Worm (Caenorhabditis elegans) whole organism, L4 larva: ENCODE measurements around the gene sre-34.
A peak's percentile ranks its signal among the peaks of the same experiment; 100 is the strongest.

Experiments
- D1046.2 ChIP-seq: fragments of 200-800 bp; sonication (Bioruptor generic); IDR thresholded peaks from 2 replicates; pipeline ENCODE4 v1.3.6; 2022; ENCODE audit warnings: missing genetic modification characterization, missing compliant biosample characterization
- F10B5.3 ChIP-seq: sonication (generic microtip); optimal IDR thresholded peaks from 2 replicates; lab custom pipeline; 2016; ENCODE audit warnings: mild to moderate bottlenecking, missing genetic modification characterization, missing compliant biosample characterization
- R02D3.7 ChIP-seq: fragments of 150-350 bp; sonication (generic microtip); optimal IDR thresholded peaks from 3 replicates; lab custom pipeline; 2014; ENCODE audit warnings: missing biosample characterization, missing genetic modification characterization
- T20F7.1 ChIP-seq: fragments of 200-800 bp; sonication (Bioruptor generic); optimal IDR thresholded peaks from 2 replicates; lab custom pipeline; 2018; ENCODE audit warnings: mild to moderate bottlenecking, missing genetic modification characterization, missing compliant biosample characterization
- Y48G9A.11 ChIP-seq: fragments of 200-800 bp; sonication (Bioruptor generic); IDR thresholded peaks from 2 replicates; pipeline ENCODE4 v1.3.6; 2022; ENCODE audit warnings: missing genetic modification reagents, missing genetic modification characterization, missing compliant biosample characterization
- ZK337.2 ChIP-seq: fragments of 200-800 bp; sonication (Bioruptor generic); IDR thresholded peaks from 2 replicates; pipeline ENCODE4 v1.3.6; 2022; ENCODE audit warnings: missing genetic modification reagents, missing genetic modification characterization, missing compliant biosample characterization
- ceh-28 ChIP-seq: fragments of 150-350 bp; optimal IDR thresholded peaks from 2 replicates; lab custom pipeline; 2014; ENCODE audit warnings: missing biosample characterization, missing genetic modification reagents, missing genetic modification characterization
- ceh-32 ChIP-seq: sonication (generic microtip); optimal IDR thresholded peaks from 2 replicates; lab custom pipeline; 2016; ENCODE audit warnings: mild to moderate bottlenecking, missing genetic modification characterization, missing compliant biosample characterization; ENCODE audit not compliant: poor library complexity
- ces-1 ChIP-seq: fragments of 150-350 bp; sonication (generic microtip); optimal IDR thresholded peaks from 4 replicates; lab custom pipeline; 2014; ENCODE audit warnings: missing biosample characterization, missing genetic modification reagents, missing genetic modification characterization
- cey-2 ChIP-seq: sonication (generic microtip); optimal IDR thresholded peaks from 3 replicates; lab custom pipeline; 2017; ENCODE audit warnings: missing genetic modification characterization, mild to moderate bottlenecking, missing compliant biosample characterization, antibody characterized with exemption, borderline replicate concordance; ENCODE audit not compliant: insufficient read depth
- daf-12 ChIP-seq: fragments of 150-350 bp; optimal IDR thresholded peaks from 2 replicates; lab custom pipeline; 2014; ENCODE audit warnings: missing biosample characterization, missing genetic modification reagents, missing genetic modification characterization
- daf-19 ChIP-seq: fragments of 200-800 bp; sonication (Bioruptor generic); conservative IDR thresholded peaks from 2 replicates; pipeline ENCODE4 v1.3.6; 2022; ENCODE audit warnings: missing genetic modification characterization, missing compliant biosample characterization
- daf-8 ChIP-seq: fragments of 200-800 bp; sonication (Bioruptor generic); IDR thresholded peaks from 2 replicates; pipeline ENCODE4 v1.3.6; 2022; ENCODE audit warnings: missing genetic modification characterization, missing compliant biosample characterization
- duxl-1 ChIP-seq: sonication (generic microtip); optimal IDR thresholded peaks from 2 replicates; lab custom pipeline; 2016; ENCODE audit warnings: mild to moderate bottlenecking, missing genetic modification characterization, moderate library complexity, missing compliant biosample characterization; ENCODE audit not compliant: poor library complexity
- dve-1 ChIP-seq: sonication (generic microtip); optimal IDR thresholded peaks from 2 replicates; lab custom pipeline; 2017; ENCODE audit warnings: antibody characterized with exemption, mild to moderate bottlenecking, missing genetic modification characterization, missing compliant biosample characterization; ENCODE audit not compliant: insufficient read depth
- egl-43 ChIP-seq: fragments of 200-800 bp; sonication (Bioruptor generic); IDR thresholded peaks from 2 replicates; pipeline ENCODE4 v1.3.6; 2022; ENCODE audit warnings: missing genetic modification reagents, missing genetic modification characterization, missing compliant biosample characterization
- fkh-10 ChIP-seq: fragments of 150-350 bp; optimal IDR thresholded peaks from 2 replicates; lab custom pipeline; 2014; ENCODE audit warnings: missing biosample characterization, missing genetic modification reagents, missing genetic modification characterization
- hlh-11 ChIP-seq: fragments of 200-800 bp; sonication (Bioruptor generic); optimal IDR thresholded peaks from 2 replicates; lab custom pipeline; 2018; ENCODE audit warnings: mild to moderate bottlenecking, missing genetic modification characterization, missing compliant biosample characterization
- hmg-1.1 ChIP-seq: fragments of 200-800 bp; sonication (Bioruptor generic); IDR thresholded peaks from 2 replicates; pipeline ENCODE4 v1.3.6; 2022; ENCODE audit warnings: missing genetic modification reagents, missing genetic modification characterization, missing compliant biosample characterization
- jun-1 ChIP-seq: fragments of 150-350 bp; optimal IDR thresholded peaks from 2 replicates; lab custom pipeline; 2014; ENCODE audit warnings: missing biosample characterization, missing genetic modification reagents, missing genetic modification characterization
- lim-7 ChIP-seq: fragments of 200-800 bp; sonication (Bioruptor generic); IDR thresholded peaks from 2 replicates; pipeline ENCODE4 v1.3.6; 2022; ENCODE audit warnings: missing genetic modification characterization, missing compliant biosample characterization
- lin-1 ChIP-seq: fragments of 200-800 bp; sonication (Bioruptor generic); IDR thresholded peaks from 2 replicates; pipeline ENCODE4 v1.3.6; 2022; ENCODE audit warnings: missing genetic modification reagents, missing genetic modification characterization, missing compliant biosample characterization
- lin-29 ChIP-seq: fragments of 200-800 bp; sonication (Bioruptor generic); IDR thresholded peaks from 2 replicates; pipeline ENCODE4 v1.3.6; 2022; ENCODE audit warnings: missing genetic modification reagents, missing genetic modification characterization, missing compliant biosample characterization
- lin-38 ChIP-seq: fragments of 200-800 bp; sonication (Bioruptor generic); IDR thresholded peaks from 2 replicates; pipeline ENCODE4 v1.3.6; 2022; ENCODE audit warnings: missing genetic modification reagents, missing genetic modification characterization, missing compliant biosample characterization
- lin-39 ChIP-seq: fragments of 150-350 bp; optimal IDR thresholded peaks from 2 replicates; lab custom pipeline; 2014; ENCODE audit warnings: missing biosample characterization, missing genetic modification reagents, missing genetic modification characterization
- lsy-2 ChIP-seq, 2 experiments: fragments of 150-350 bp in 1 of 2; sonication (generic microtip) in 1 of 2; optimal IDR thresholded peaks; 2 replicates each; lab custom pipeline; 2014 to 2017; ENCODE audit warnings: missing biosample characterization in 2 of 2, missing genetic modification characterization in 2 of 2
- madf-5 ChIP-seq, 2 experiments: fragments of 200-800 bp; sonication (Bioruptor generic); IDR thresholded peaks; 2 replicates each; pipeline ENCODE4 v1.3.6; 2022; ENCODE audit warnings: missing compliant biosample characterization in 2 of 2, missing genetic modification characterization in 2 of 2
- mes-2 ChIP-seq: sonication (generic microtip); optimal IDR thresholded peaks from 2 replicates; lab custom pipeline; 2016; ENCODE audit warnings: missing genotype, mild to moderate bottlenecking, missing genetic modification characterization, missing compliant biosample characterization; ENCODE audit not compliant: poor library complexity, severe bottlenecking
- mxl-2 ChIP-seq: fragments of 200-800 bp; sonication (Bioruptor generic); conservative IDR thresholded peaks from 2 replicates; pipeline ENCODE4 v1.3.6; 2022; ENCODE audit warnings: missing genetic modification reagents, missing genetic modification characterization, missing compliant biosample characterization
- nhr-10 ChIP-seq: fragments of 150-350 bp; optimal IDR thresholded peaks from 2 replicates; lab custom pipeline; 2014; ENCODE audit warnings: missing biosample characterization, missing genetic modification characterization
- nhr-111 ChIP-seq: fragments of 200-800 bp; sonication (Bioruptor generic); optimal IDR thresholded peaks from 2 replicates; lab custom pipeline; 2018; ENCODE audit warnings: mild to moderate bottlenecking, missing genetic modification characterization, missing compliant biosample characterization
- nhr-237 ChIP-seq: sonication (generic microtip); optimal IDR thresholded peaks from 2 replicates; lab custom pipeline; 2017; ENCODE audit warnings: missing biosample characterization, missing genetic modification characterization
- nhr-25 ChIP-seq: sonication (generic microtip); optimal IDR thresholded peaks from 2 replicates; lab custom pipeline; 2017; ENCODE audit warnings: missing genetic modification characterization, mild to moderate bottlenecking, missing compliant biosample characterization, antibody characterized with exemption, moderate library complexity, borderline replicate concordance; ENCODE audit not compliant: insufficient read depth
- nhr-42 ChIP-seq: fragments of 200-800 bp; sonication (Bioruptor generic); IDR thresholded peaks from 2 replicates; pipeline ENCODE4 v1.3.6; 2022; ENCODE audit warnings: missing genetic modification characterization, missing compliant biosample characterization
- nhr-6 ChIP-seq: fragments of 150-350 bp; optimal IDR thresholded peaks from 2 replicates; lab custom pipeline; 2014; ENCODE audit warnings: missing biosample characterization, missing genetic modification characterization
- php-3 ChIP-seq: fragments of 200-800 bp; sonication (Bioruptor generic); IDR thresholded peaks from 2 replicates; pipeline ENCODE4 v1.3.6; 2022; ENCODE audit warnings: missing genetic modification reagents, missing genetic modification characterization, missing compliant biosample characterization
- pqm-1 ChIP-seq: sonication (generic microtip); optimal IDR thresholded peaks from 2 replicates; lab custom pipeline; 2017; ENCODE audit warnings: missing biosample characterization, missing genetic modification characterization
- saeg-2 ChIP-seq: fragments of 200-800 bp; sonication (Bioruptor generic); IDR thresholded peaks from 2 replicates; pipeline ENCODE4 v1.3.6; 2022; ENCODE audit warnings: missing genetic modification reagents, missing genetic modification characterization, missing compliant biosample characterization
- sdz-12 ChIP-seq: fragments of 200-800 bp; sonication (Bioruptor generic); optimal IDR thresholded peaks from 2 replicates; lab custom pipeline; 2018; ENCODE audit warnings: mild to moderate bottlenecking, missing genetic modification characterization, missing compliant biosample characterization
- set-16 ChIP-seq: fragments of 200-800 bp; sonication (Bioruptor generic); IDR thresholded peaks from 2 replicates; pipeline ENCODE4 v1.3.6; 2022; ENCODE audit warnings: missing genetic modification reagents, missing genetic modification characterization, missing compliant biosample characterization
- snpc-1.2 ChIP-seq: fragments of 200-800 bp; sonication (Bioruptor generic); IDR thresholded peaks from 2 replicates; pipeline ENCODE4 v1.3.6; 2022; ENCODE audit warnings: missing genetic modification reagents, missing genetic modification characterization, missing compliant biosample characterization
- unc-130 ChIP-seq: sonication (generic microtip); optimal IDR thresholded peaks from 2 replicates; lab custom pipeline; 2016; ENCODE audit warnings: missing genetic modification reagents, missing genetic modification characterization, missing compliant biosample characterization
- unc-39 ChIP-seq: sonication (generic microtip); optimal IDR thresholded peaks from 2 replicates; lab custom pipeline; 2017; ENCODE audit warnings: missing biosample characterization, missing genetic modification characterization
- unc-62 ChIP-seq, 3 experiments: fragments of 150-350 bp in 1 of 3; sonication (generic microtip); optimal IDR thresholded peaks in 2 of 3; peaks in 1 of 3; 1 replicate in 1 of 3; 2 replicates in 2 of 3; lab custom pipeline; 2014 to 2017; ENCODE audit warnings: missing biosample characterization in 3 of 3, missing genetic modification characterization in 3 of 3, missing genetic modification reagents in 3 of 3, missing genotype in 1 of 3
- vab-7 ChIP-seq: fragments of 200-800 bp; sonication (Bioruptor generic); IDR thresholded peaks from 2 replicates; pipeline ENCODE4 v1.3.6; 2022; ENCODE audit warnings: missing genetic modification reagents, missing genetic modification characterization, missing compliant biosample characterization
- zag-1 ChIP-seq: fragments of 150-350 bp; optimal IDR thresholded peaks from 2 replicates; lab custom pipeline; 2014; ENCODE audit warnings: missing biosample characterization, missing genetic modification characterization
- zfp-2 ChIP-seq: sonication (generic microtip); optimal IDR thresholded peaks from 2 replicates; lab custom pipeline; 2016; ENCODE audit warnings: mild to moderate bottlenecking, missing genetic modification characterization, missing compliant biosample characterization
- zfp-3 ChIP-seq: fragments of 200-800 bp; sonication (Bioruptor generic); conservative IDR thresholded peaks from 2 replicates; pipeline ENCODE4 v1.3.6; 2022; ENCODE audit warnings: missing genetic modification reagents, missing genetic modification characterization, missing compliant biosample characterization
- zip-2 ChIP-seq: fragments of 150-350 bp; optimal IDR thresholded peaks from 2 replicates; lab custom pipeline; 2014; ENCODE audit warnings: missing biosample characterization, missing genetic modification characterization

Gene sre-34

ce11 chrII:12494556-12495131 is 44.7 kb downstream of the sre-34 start, which contains the start of gene col-85 (continued):
- TF ChIP-seq egl-43 (GFP tag; lab: Robert Waterston, UW) (peak; percentile 98), fkh-10 (GFP tag; lab: Kevin White, UChicago) (peak; percentile 30), php-3 (GFP tag; lab: Robert Waterston, UW) (peak; percentile 84), daf-12 (tag; lab: Kevin White, UChicago) (no peak), saeg-2 (peak; percentile 57; the same call in 1 of the 2 replicates), lin-38 (GFP tag; lab: Robert Waterston, UW) (peak; percentile 90), snpc-1.2 (GFP tag; lab: Robert Waterston, UW) (peak; percentile 88), lsy-2 (tag; optimal IDR thresholded peaks at IDR 0.05; lab: Kevin White, UChicago) (no peak), ZK337.2 (peak; percentile 93), unc-39 (no peak), Y48G9A.11 (peak; percentile 87), madf-5 (GFP tag; IDR thresholded peaks at IDR 0.05; lab: Robert Waterston, UW) (peak; percentile 89 to 90; a peak in 3 of 4 replicates), T20F7.1 (GFP tag; lab: Kevin White, UChicago) (no peak), nhr-10 (no peak), ceh-32 (tag; lab: Kevin White, UChicago) (peak; percentile 2), pqm-1 (tag; lab: Kevin White, UChicago) (no peak), zfp-3 (GFP tag; lab: Robert Waterston, UW) (peak; percentile 73), nhr-111 (peak; percentile 73), lin-29 (peak; percentile 75), sdz-12 (GFP tag; lab: Kevin White, UChicago) (no peak), R02D3.7 (tag; lab: Kevin White, UChicago) (peak; percentile 21), nhr-25 (tag; lab: Kevin White, UChicago) (no peak), daf-8 (GFP tag; lab: Robert Waterston, UW) (0 out of 2 replicates have a peak, but pooled peaks have one; percentile 71), zag-1 (tag; lab: Kevin White, UChicago) (no peak), vab-7 (GFP tag; lab: Robert Waterston, UW) (peak; percentile 96), daf-19 (no peak), hmg-1.1 (GFP tag; lab: Robert Waterston, UW) (peak; percentile 98), D1046.2 (GFP tag; lab: Robert Waterston, UW) (peak; percentile 91), jun-1 (tag; lab: Kevin White, UChicago) (no peak), F10B5.3 (tag; lab: Kevin White, UChicago) (no peak), ces-1 (GFP tag; lab: Kevin White, UChicago) (no peak), dve-1 (tag; lab: Kevin White, UChicago) (no peak), lim-7 (GFP tag; lab: Robert Waterston, UW) (peak; percentile 98), unc-62 (GFP tag; optimal IDR thresholded peaks at IDR 0.05 in 1 of 2; lab: Kevin White, UChicago) (peak in 1 of 2 experiments; percentile 79), unc-62 (tag; optimal IDR thresholded peaks at IDR 0.05; lab: Kevin White, UChicago) (no peak), lin-1 (GFP tag; lab: Robert Waterston, UW) (peak; percentile 89), lin-39 (no peak), hlh-11 (peak; percentile 66), duxl-1 (tag; lab: Kevin White, UChicago) (peak; percentile 82), nhr-237 (no peak), cey-2 (tag; lab: Kevin White, UChicago) (no peak), nhr-42 (peak; percentile 78; the same call in 1 of the 2 replicates), mes-2 (peak; percentile 83), set-16 (no peak), mxl-2 (GFP tag; lab: Robert Waterston, UW) (peak; percentile 73), zfp-2 (tag; lab: Kevin White, UChicago) (peak; percentile 48), unc-130 (GFP tag; lab: Kevin White, UChicago) (peak; percentile 63), nhr-6 (tag; lab: Kevin White, UChicago) (peak; percentile 48), zip-2 (tag; lab: Kevin White, UChicago) (peak; percentile 60), ceh-28 (tag; lab: Kevin White, UChicago) (no peak)
